Fruit fly (Drosophila melanogaster): ENCODE measurements around the gene cdm.

cdm gene

dm6 chr3R:18220211-18220749 lies 37.0 kb upstream of the cdm start, which contains the start of the genes CG7988 and CG7183 (continued):
- peak; percentile 87 for TF ChIP-seq Mes4 (GFP tag; optimal IDR thresholded peaks at IDR 0.05)

- TF ChIP-seq Lpt (GFP tag; optimal IDR thresholded peaks at IDR 0.05) (no peak), MBD-R2 (GFP tag; IDR thresholded peaks at IDR 0.05) (0 out of 2 replicates have a peak, but pooled peaks have one; percentile 36), CG8924 (tag; optimal IDR thresholded peaks at IDR 0.05) (no peak), pzg (GFP tag; optimal IDR thresholded peaks at IDR 0.05) (peak; percentile 1), amos (GFP tag; IDR thresholded peaks at IDR 0.05; ENCODE audit: partially characterized antibody) (peak; percentile 67; the same call in 1 of the 2 replicates), CG13624 (GFP tag; optimal IDR thresholded peaks at IDR 0.05) (no peak), inv (GFP tag; IDR thresholded peaks at IDR 0.05; ENCODE audit: partially characterized antibody) (peak; percentile 39; the same call in 1 of the 2 replicates), CG15269 (tag; optimal IDR thresholded peaks at IDR 0.05) (no peak), Ets65A (GFP tag) (peak; percentile 95), ara (GFP tag; IDR thresholded peaks at IDR 0.05) (0 out of 2 replicates have a peak, but pooled peaks have one; percentile 12), CG6813 (GFP tag; optimal IDR thresholded peaks at IDR 0.05) (no peak), Atf3 (GFP tag; optimal IDR thresholded peaks at IDR 0.05) (no peak), BEAF-32 (GFP tag; optimal IDR thresholded peaks at IDR 0.05) (peak; percentile 30), jumu (GFP tag; optimal IDR thresholded peaks at IDR 0.05) (no peak), CG7963 (GFP tag; IDR thresholded peaks at IDR 0.05; ENCODE audit: partially characterized antibody) (no peak), Bgb (GFP tag; IDR thresholded peaks at IDR 0.05; ENCODE audit: partially characterized antibody) (peak; percentile 56; the same call in 1 of the 2 replicates), nerfin-2 (GFP tag; IDR thresholded peaks at IDR 0.05; ENCODE audit: partially characterized antibody) (0 out of 2 replicates have a peak, but pooled peaks have one; percentile 34), MESR4 (GFP tag; optimal IDR thresholded peaks at IDR 0.05) (peak; percentile 10), CG1647 (GFP tag; optimal IDR thresholded peaks at IDR 0.05) (no peak), ewg (GFP tag; optimal IDR thresholded peaks at IDR 0.05) (peak; percentile 92), chinmo (GFP tag; IDR thresholded peaks at IDR 0.05; ENCODE audit: partially characterized antibody) (no peak), CG7556 (GFP tag; optimal IDR thresholded peaks at IDR 0.05) (no peak), Poxn (GFP tag; IDR thresholded peaks at IDR 0.05) (no peak), E2f2 (GFP tag; IDR thresholded peaks at IDR 0.05) (peak; percentile 14), gsb-n (tag; optimal IDR thresholded peaks at IDR 0.05) (no peak), CG11247 (GFP tag; IDR thresholded peaks at IDR 0.05) (no peak), Oaz (GFP tag; IDR thresholded peaks at IDR 0.05) (no peak), onecut (GFP tag; IDR thresholded peaks at IDR 0.05) (peak; percentile 93), gsb (GFP tag; IDR thresholded peaks at IDR 0.05) (no peak), Dp (GFP tag; optimal IDR thresholded peaks at IDR 0.05) (peak; percentile 36), pb (GFP tag; optimal IDR thresholded peaks at IDR 0.05) (no peak), CG2875 (GFP tag; optimal IDR thresholded peaks at IDR 0.05) (no peak), CG17385 (GFP tag; optimal IDR thresholded peaks at IDR 0.05) (peak; percentile 53), unc-4 (GFP tag; IDR thresholded peaks at IDR 0.05; ENCODE audit: partially characterized antibody) (peak; percentile 16; the same call in 1 of the 2 replicates)
These were observed 32.6 kb upstream of the cdm start, which contains the start of gene CG14314 for dm6 chr3R:18215900-18216299. CG14314 (plus strand) TSS chr3R:18216142.

dm6 chr3R:18215300-18215699 lies 32.0 kb upstream of the cdm start:
- peak; percentile 25; the same call in 1 of the 3 replicates for TF ChIP-seq H15 (GFP tag; IDR thresholded peaks at IDR 0.05)
- TF ChIP-seq tio (GFP tag; optimal IDR thresholded peaks at IDR 0.05): peak; percentile 13
- no peak for TF ChIP-seq CG11398 (GFP tag; optimal IDR thresholded peaks at IDR 0.05)
- peak; percentile 50 for TF ChIP-seq Ets97D (GFP tag; optimal IDR thresholded peaks at IDR 0.05)
- TF ChIP-seq E2f2 (GFP tag; IDR thresholded peaks at IDR 0.05): peak; percentile 66
- 0 out of 2 replicates have a peak, but pooled peaks have one; percentile 10 for TF ChIP-seq al (GFP tag; IDR thresholded peaks at IDR 0.05)
- TF ChIP-seq CG10959 (GFP tag; IDR thresholded peaks at IDR 0.05): no peak
- no peak for TF ChIP-seq wek (GFP tag; optimal IDR thresholded peaks at IDR 0.05)
- peak; percentile 100 for TF ChIP-seq CG9437 (GFP tag; optimal IDR thresholded peaks at IDR 0.05)
- no peak for TF ChIP-seq CG8290 (GFP tag; optimal IDR thresholded peaks at IDR 0.05)
- TF ChIP-seq CG8290 (tag; optimal IDR thresholded peaks at IDR 0.05): no peak
- no peak for TF ChIP-seq CG12236 (GFP tag; optimal IDR thresholded peaks at IDR 0.05)
- peak in 1 of 2 experiments; percentile 19 for TF ChIP-seq Hr51 (GFP tag; optimal IDR thresholded peaks at IDR 0.05)
- peak; percentile 1 for TF ChIP-seq CG18764 (GFP tag; optimal IDR thresholded peaks at IDR 0.05)
- TF ChIP-seq BtbVII (GFP tag; optimal IDR thresholded peaks at IDR 0.05): no peak
